Fruit fly (Drosophila melanogaster) whole organism, wandering third instar larva: ENCODE results near the gene Shawl.
A peak's percentile ranks its signal among the peaks of the same experiment; 100 is the strongest.

Experiments
- Abd-B ChIP-seq: fragments of >200 bp; optimal IDR thresholded peaks from 2 replicates; lab custom pipeline; 2017; ENCODE audit warnings: missing biosample characterization, missing genetic modification characterization
- CG32264 ChIP-seq: fragments of 200-800 bp; sonication (Bioruptor generic); optimal IDR thresholded peaks from 2 replicates; lab custom pipeline; 2016; ENCODE audit warnings: missing biosample characterization, missing genetic modification characterization
- CG9705 ChIP-seq: fragments of 200-800 bp; sonication (Bioruptor generic); optimal IDR thresholded peaks from 2 replicates; lab custom pipeline; 2018; ENCODE audit warnings: missing biosample characterization, mild to moderate bottlenecking, missing genetic modification characterization
- Dfd ChIP-seq: fragments of >200 bp; optimal IDR thresholded peaks from 2 replicates; lab custom pipeline; 2017; ENCODE audit warnings: missing biosample characterization, missing genetic modification characterization
- Dif ChIP-seq: fragments of 200-275, 200-300 bp; sonication (Bioruptor generic); optimal IDR thresholded peaks from 2 replicates; lab custom pipeline; 2018; ENCODE audit warnings: missing biosample characterization, missing genetic modification characterization; ENCODE audit not compliant: partially characterized antibody
- GATAd ChIP-seq: sonication (Bioruptor generic); optimal IDR thresholded peaks from 2 replicates; lab custom pipeline; 2016; ENCODE audit warnings: missing biosample characterization, missing genetic modification characterization
- Hr78 ChIP-seq: fragments of >200 bp; optimal IDR thresholded peaks from 2 replicates; lab custom pipeline; 2017; ENCODE audit warnings: missing biosample characterization, missing genetic modification characterization
- Hr83 ChIP-seq: fragments of 200-300 bp; sonication (Bioruptor generic); optimal IDR thresholded peaks from 2 replicates; lab custom pipeline; 2016; ENCODE audit warnings: missing biosample characterization, mild to moderate bottlenecking, missing genetic modification characterization, moderate library complexity; ENCODE audit not compliant: poor library complexity, severe bottlenecking
- Jra ChIP-seq: sonication (Bioruptor generic); optimal IDR thresholded peaks from 2 replicates; lab custom pipeline; 2016; ENCODE audit warnings: missing biosample characterization, missing genetic modification characterization
- Myc ChIP-seq: fragments of >200 bp; optimal IDR thresholded peaks from 2 replicates; lab custom pipeline; 2017
- N ChIP-seq: fragments of >200 bp; optimal IDR thresholded peaks from 2 replicates; lab custom pipeline; 2018; ENCODE audit warnings: missing biosample characterization, missing external identifiers, missing genetic modification characterization
- OdsH ChIP-seq: fragments of 200-800 bp; sonication (Bioruptor generic); optimal IDR thresholded peaks from 2 replicates; lab custom pipeline; 2016; ENCODE audit warnings: missing biosample characterization, mild to moderate bottlenecking, missing genetic modification characterization
- Rel ChIP-seq, 2 experiments: fragments of 200-800 bp; sonication (Bioruptor generic) in 1 of 2; optimal IDR thresholded peaks; 2 replicates in 1 of 2; 3 replicates in 1 of 2; lab custom pipeline; 2016 to 2019; ENCODE audit warnings: mild to moderate bottlenecking in 2 of 2, missing biosample characterization in 2 of 2, missing genetic modification characterization in 2 of 2, moderate library complexity in 1 of 2
- Sp1 ChIP-seq: fragments of 200-800 bp; sonication (Bioruptor generic); optimal IDR thresholded peaks from 3 replicates; lab custom pipeline; 2019; ENCODE audit warnings: missing biosample characterization, mild to moderate bottlenecking, missing genetic modification characterization, moderate library complexity
- br ChIP-seq: fragments of 200-800 bp; sonication (Bioruptor generic); optimal IDR thresholded peaks from 2 replicates; lab custom pipeline; 2016; ENCODE audit warnings: missing biosample characterization, missing genetic modification characterization
- brk ChIP-seq: fragments of 200-800 bp; sonication (Bioruptor generic); optimal IDR thresholded peaks from 2 replicates; lab custom pipeline; 2016; ENCODE audit warnings: missing biosample characterization, mild to moderate bottlenecking, missing genetic modification characterization
- dl ChIP-seq, 2 experiments: fragments of 175-275, 200-275 bp in 1 of 2; fragments of 200-275 bp in 1 of 2; sonication (Bioruptor generic); optimal IDR thresholded peaks; lab custom pipeline; 2018; ENCODE audit warnings: mild to moderate bottlenecking in 2 of 2, missing biosample characterization in 2 of 2, missing genetic modification characterization in 2 of 2, moderate library complexity in 2 of 2; ENCODE audit not compliant: partially characterized antibody in 2 of 2, insufficient read depth in 1 of 2
- dmrt93B ChIP-seq: fragments of 200-800 bp; sonication (Bioruptor generic); optimal IDR thresholded peaks from 2 replicates; lab custom pipeline; 2018; ENCODE audit warnings: missing biosample characterization, mild to moderate bottlenecking, missing genetic modification characterization
- foxo ChIP-seq, 2 experiments: fragments of 200-800 bp; sonication (Bioruptor generic); optimal IDR thresholded peaks; 2 replicates in 1 of 2; 3 replicates in 1 of 2; lab custom pipeline; 2016 to 2017; ENCODE audit warnings: missing biosample characterization in 2 of 2, missing genetic modification characterization in 2 of 2
- fru ChIP-seq: fragments of 200-800 bp; sonication (Bioruptor generic); optimal IDR thresholded peaks from 3 replicates; lab custom pipeline; 2016; ENCODE audit warnings: missing biosample characterization, mild to moderate bottlenecking, missing genetic modification characterization
- h ChIP-seq: fragments of 200-800 bp; sonication (Bioruptor generic); optimal IDR thresholded peaks from 3 replicates; lab custom pipeline; 2016; ENCODE audit warnings: missing biosample characterization, mild to moderate bottlenecking, missing genetic modification characterization
- jim ChIP-seq: fragments of 175-275, 200-325 bp; sonication (Bioruptor generic); optimal IDR thresholded peaks from 2 replicates; lab custom pipeline; 2016; ENCODE audit warnings: missing biosample characterization, mild to moderate bottlenecking, missing genetic modification characterization
- lola ChIP-seq: fragments of >200 bp; optimal IDR thresholded peaks from 2 replicates; lab custom pipeline; 2017; ENCODE audit warnings: missing biosample characterization, missing genetic modification characterization
- pan ChIP-seq: fragments of >200 bp; optimal IDR thresholded peaks from 2 replicates; lab custom pipeline; 2017
- psq ChIP-seq: fragments of 200-800 bp; sonication (Bioruptor generic); optimal IDR thresholded peaks from 3 replicates; lab custom pipeline; 2017; ENCODE audit warnings: missing biosample characterization, mild to moderate bottlenecking, missing genetic modification characterization, moderate library complexity
- sage ChIP-seq: fragments of 200-800 bp; sonication (Bioruptor generic); optimal IDR thresholded peaks from 2 replicates; lab custom pipeline; 2016; ENCODE audit warnings: missing biosample characterization, mild to moderate bottlenecking, missing genetic modification characterization
- sv ChIP-seq: fragments of 200-800 bp; sonication (Bioruptor generic); optimal IDR thresholded peaks from 3 replicates; lab custom pipeline; 2016; ENCODE audit warnings: missing biosample characterization, missing genetic modification characterization
- tai ChIP-seq: sonication (Bioruptor generic); optimal IDR thresholded peaks from 2 replicates; lab custom pipeline; 2016; ENCODE audit warnings: missing biosample characterization, missing genetic modification characterization
- woc ChIP-seq: sonication (Bioruptor generic); optimal IDR thresholded peaks from 2 replicates; lab custom pipeline; 2016; ENCODE audit warnings: missing biosample characterization, mild to moderate bottlenecking, missing genetic modification characterization

Gene Shawl

DNA sequence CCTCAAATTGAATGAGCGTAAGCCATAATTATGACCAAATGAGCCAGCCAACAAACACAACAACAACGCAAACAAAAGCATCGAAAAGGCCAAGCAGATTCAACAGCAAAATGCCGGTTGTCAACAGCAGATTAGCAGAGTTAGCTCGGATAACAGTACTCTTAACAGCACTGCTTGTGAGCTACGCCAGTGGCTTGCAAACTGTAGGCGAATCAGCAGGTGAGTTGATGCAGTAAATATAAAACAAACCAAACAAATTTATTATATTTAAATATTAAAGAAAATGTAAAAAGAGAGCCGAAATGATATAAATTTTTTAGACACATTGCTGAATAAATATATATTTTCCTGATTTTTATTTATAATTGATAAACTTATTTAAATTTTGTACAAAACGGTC, 5.7 kb upstream of the Shawl start:
- TF ChIP-seq pan = no peak
- no peak for TF ChIP-seq lola (GFP tag; lab: Kevin White, UChicago)
- no peak for TF ChIP-seq Hr78
- TF ChIP-seq Jra = no peak
- no peak for TF ChIP-seq jim (GFP tag; lab: Kevin White, UChicago)
- no peak for TF ChIP-seq Dif
- TF ChIP-seq psq (GFP tag; lab: Kevin White, UChicago) = no peak
- no peak for TF ChIP-seq dmrt93B (GFP tag; lab: Kevin White, UChicago)
- TF ChIP-seq sv = no peak
- no peak for TF ChIP-seq GATAd (GFP tag; lab: Kevin White, UChicago)
- TF ChIP-seq CG9705 (GFP tag; lab: Kevin White, UChicago) = no peak
- no peak for TF ChIP-seq brk (GFP tag; lab: Kevin White, UChicago)
- TF ChIP-seq Dfd (GFP tag; lab: Kevin White, UChicago) = no peak
- TF ChIP-seq Sp1 (GFP tag; lab: Kevin White, UChicago) = no peak
- no peak for TF ChIP-seq Rel (GFP tag; optimal IDR thresholded peaks at IDR 0.05; lab: Kevin White, UChicago)
- no peak for TF ChIP-seq Rel (tag; optimal IDR thresholded peaks at IDR 0.05; lab: Kevin White, UChicago)
- no peak for TF ChIP-seq woc (GFP tag; lab: Kevin White, UChicago)
- TF ChIP-seq tai (GFP tag; lab: Kevin White, UChicago) = no peak
- TF ChIP-seq, all 38 proteins: peak for 0

DNA sequence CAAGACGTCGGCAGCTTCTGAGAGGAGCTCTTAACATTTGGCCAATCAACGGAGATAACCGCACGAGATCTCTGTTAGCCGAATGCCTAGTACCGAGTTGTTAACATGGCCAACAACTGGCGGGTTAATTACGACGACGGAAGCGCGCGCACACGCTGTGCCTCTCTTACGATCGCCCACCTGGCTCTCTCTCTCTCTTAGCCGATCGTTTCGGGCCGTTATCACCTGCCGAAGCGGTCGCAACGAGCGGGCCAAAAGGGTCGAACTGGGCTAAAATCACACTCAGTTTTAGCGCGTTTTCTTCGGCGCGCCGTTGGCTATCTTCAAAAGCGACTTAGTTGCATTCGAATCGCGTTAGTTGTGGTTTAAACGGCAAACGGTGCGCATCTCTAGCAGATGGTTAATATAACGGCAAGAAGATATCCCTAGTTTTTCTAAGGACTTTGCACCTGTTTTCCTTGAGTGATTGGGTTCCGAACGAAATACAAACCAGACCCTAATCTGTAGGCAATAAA, 1.3 kb upstream of the Shawl start, which contains the start of gene Mco1:
TSS of gene Mco1 (plus strand) at position 345 of the 515 bp plus-strand sequence.
- TF ChIP-seq woc (GFP tag; lab: Kevin White, UChicago) = no peak
- TF ChIP-seq dl (GFP tag; optimal IDR thresholded peaks at IDR 0.05; lab: Kevin White, UChicago; ENCODE audit: insufficient read depth in 1 of 2, partially characterized antibody in 2 of 2) = peak in 1 of 2 experiments; percentile 30
- TF ChIP-seq Dif = peak; percentile 45
- TF ChIP-seq, all 38 proteins: peak for 2

DNA sequence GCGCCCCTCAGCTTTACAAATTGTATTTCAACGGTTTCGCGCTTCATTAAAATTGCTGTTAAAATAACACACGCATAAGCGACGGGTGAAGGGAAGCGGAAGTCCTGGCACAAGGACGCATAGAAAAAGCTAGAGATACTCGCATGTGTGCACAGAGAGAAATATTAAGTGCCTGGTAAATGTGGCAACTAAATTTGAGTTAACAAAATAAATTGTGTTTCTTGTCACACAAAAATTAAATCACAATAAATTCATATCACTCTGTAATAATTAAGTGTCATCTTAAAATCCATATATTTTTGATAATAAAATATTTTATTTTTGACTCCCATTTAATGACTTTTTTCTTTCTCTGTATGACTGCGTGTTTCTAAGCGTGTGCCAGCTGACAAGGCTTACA, 14.8 kb downstream of the Shawl start:
- TF ChIP-seq fru (peak; percentile 4), sv (no peak)

DNA sequence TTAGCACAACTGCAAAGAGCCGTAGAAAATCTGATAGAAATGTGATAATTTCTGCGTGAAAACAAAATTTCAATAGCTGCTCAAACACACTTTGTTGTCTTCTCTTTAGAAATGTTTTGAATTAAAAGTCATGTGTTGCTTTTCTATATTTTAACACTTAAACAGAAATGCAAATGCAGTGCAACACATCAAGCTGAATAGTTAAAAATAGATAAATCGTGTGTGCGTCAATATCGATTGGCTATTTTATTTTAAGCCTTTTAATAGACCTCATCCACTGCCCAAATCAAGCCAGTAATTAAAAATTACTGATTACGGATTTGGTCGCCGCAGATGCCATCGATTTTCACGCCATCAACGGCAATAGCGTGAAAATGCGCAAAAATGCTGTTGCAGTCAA, 17.1 kb downstream of the Shawl start, which contains the start of gene CG4438:
TSS of gene CG4438 (minus strand) at position 101 of the 400 bp plus-strand sequence.
- TF ChIP-seq Myc (lab: Kevin White, UChicago) (no peak), N (GFP tag; lab: Kevin White, UChicago) (no peak), Abd-B (no peak), Hr78 (no peak), OdsH (GFP tag; lab: Kevin White, UChicago) (no peak), woc (GFP tag; lab: Kevin White, UChicago) (no peak), sage (no peak), brk (GFP tag; lab: Kevin White, UChicago) (no peak), GATAd (GFP tag; lab: Kevin White, UChicago) (no peak), Jra (no peak), dl (GFP tag; optimal IDR thresholded peaks at IDR 0.05; lab: Kevin White, UChicago; ENCODE audit: insufficient read depth in 1 of 2, partially characterized antibody in 2 of 2) (no peak), br (GFP tag; lab: Kevin White, UChicago) (no peak), Dfd (GFP tag; lab: Kevin White, UChicago) (no peak), psq (GFP tag; lab: Kevin White, UChicago) (no peak), CG32264 (GFP tag; lab: Kevin White, UChicago) (no peak), Hr83 (no peak), lola (GFP tag; lab: Kevin White, UChicago) (no peak)

DNA sequence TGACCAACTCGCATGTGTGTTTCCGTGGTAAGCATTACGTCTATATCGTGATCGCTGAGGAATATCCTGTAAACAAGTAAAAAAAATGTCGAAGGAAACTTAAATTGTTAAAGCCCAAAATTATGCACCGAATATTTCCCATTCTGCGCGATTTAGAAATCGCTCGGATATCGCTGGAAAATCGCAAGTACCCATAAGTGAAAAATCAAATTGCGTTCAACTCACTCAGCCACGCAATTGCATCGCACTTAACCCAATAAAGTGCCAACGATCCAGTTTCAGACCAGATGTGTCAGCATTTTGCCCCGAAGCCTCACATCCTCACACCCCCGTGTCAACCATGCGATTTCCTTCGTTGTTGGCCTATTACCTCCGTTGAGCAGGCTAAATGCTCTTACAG, 18.6 kb downstream of the Shawl start:
- TF ChIP-seq Jra (no peak), woc (GFP tag; lab: Kevin White, UChicago) (no peak), Dfd (GFP tag; lab: Kevin White, UChicago) (no peak), Myc (lab: Kevin White, UChicago) (peak; percentile 56)

DNA sequence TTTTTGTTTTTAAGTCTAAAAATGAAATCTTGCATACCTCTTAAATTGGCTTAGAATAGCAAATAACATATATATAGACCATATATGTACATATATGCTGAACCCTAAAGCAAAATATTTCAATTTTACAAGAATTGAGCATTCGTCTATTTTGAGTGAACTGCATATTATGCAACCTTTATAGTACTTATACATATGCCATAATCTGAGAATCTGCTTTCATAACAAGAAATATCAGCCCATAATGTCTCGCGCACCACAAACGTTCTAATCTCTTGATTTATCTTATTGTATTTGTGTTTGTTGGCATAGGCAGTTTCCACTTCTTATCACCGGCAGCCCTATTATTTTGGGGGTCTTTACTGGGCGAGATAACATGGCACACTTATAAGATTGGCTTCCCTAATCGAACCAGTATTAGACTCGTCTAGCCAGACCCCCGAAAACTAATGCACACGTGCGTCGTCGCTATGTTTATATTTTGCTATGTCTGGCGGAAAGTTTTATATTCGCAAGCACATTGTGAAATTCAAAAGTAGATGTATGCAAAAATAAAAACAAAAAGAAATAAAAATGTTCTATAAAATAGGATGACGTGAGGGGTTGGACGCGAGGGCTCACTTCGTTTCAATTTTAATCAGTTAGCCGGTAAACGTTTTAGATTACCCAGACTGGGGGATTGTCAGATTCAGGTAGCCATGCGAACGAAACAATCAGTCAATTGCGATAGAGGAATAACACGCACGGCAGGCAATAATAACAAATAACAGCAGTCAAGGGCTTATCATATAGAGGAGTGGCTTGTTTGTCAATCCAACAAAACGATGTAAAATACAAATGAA, 25.8 kb downstream of the Shawl start:
- TF ChIP-seq Dfd (GFP tag; lab: Kevin White, UChicago) (no peak), h (GFP tag; lab: Kevin White, UChicago) (peak; percentile 83), fru (no peak), br (GFP tag; lab: Kevin White, UChicago) (peak; percentile 7), N (GFP tag; lab: Kevin White, UChicago) (no peak), foxo (GFP tag; optimal IDR thresholded peaks at IDR 0.05; lab: Kevin White, UChicago) (no peak), CG32264 (GFP tag; lab: Kevin White, UChicago) (no peak), woc (GFP tag; lab: Kevin White, UChicago) (no peak), Abd-B (no peak)
